Worm (Caenorhabditis elegans) whole organism, L1 larva: ENCODE data around the gene K08F9.3.

ENCODE experiments used
- ceh-63 ChIP-seq: fragments of 200-800 bp; sonication (Bioruptor generic); optimal IDR thresholded peaks from 2 replicates; lab custom pipeline; 2018; ENCODE audit warnings: mild to moderate bottlenecking, missing genetic modification characterization, missing compliant biosample characterization
- elt-3 ChIP-seq, 6 experiments: fragments of 150-350 bp in 1 of 6; sonication (generic microtip); optimal IDR thresholded peaks; 2 replicates each; lab custom pipeline; 2017 to 2018; ENCODE audit warnings: missing biosample characterization in 6 of 6, missing genetic modification characterization in 6 of 6, inconsistent platforms in 1 of 6
- fos-1 ChIP-seq: fragments of 150-350 bp; optimal IDR thresholded peaks from 2 replicates; lab custom pipeline; 2014; ENCODE audit warnings: missing biosample characterization, missing genetic modification characterization
- lin-39 ChIP-seq: fragments of 150-350 bp; optimal IDR thresholded peaks from 2 replicates; lab custom pipeline; 2014; ENCODE audit warnings: missing biosample characterization, missing genetic modification reagents, missing genetic modification characterization
- mdl-1 ChIP-seq, 2 experiments: fragments of 150-350 bp; optimal IDR thresholded peaks; 2 replicates each; lab custom pipeline; 2014 to 2017; ENCODE audit warnings: missing biosample characterization in 2 of 2, missing genetic modification characterization in 2 of 2, inconsistent platforms in 1 of 2
- nhr-47 ChIP-seq: sonication (generic microtip); optimal IDR thresholded peaks from 2 replicates; lab custom pipeline; 2016; ENCODE audit warnings: mild to moderate bottlenecking, missing genetic modification characterization, moderate library complexity, missing compliant biosample characterization
- nhr-71 ChIP-seq: sonication (generic microtip); optimal IDR thresholded peaks from 2 replicates; lab custom pipeline; 2016; ENCODE audit warnings: mild to moderate bottlenecking, missing genetic modification characterization, moderate library complexity, missing compliant biosample characterization
- snpc-4 ChIP-seq: fragments of 150-350 bp; optimal IDR thresholded peaks from 2 replicates; lab custom pipeline; 2014; ENCODE audit warnings: missing biosample characterization, missing genetic modification characterization
- sptf-1 ChIP-seq: fragments of 150-350 bp; optimal IDR thresholded peaks from 2 replicates; lab custom pipeline; 2014; ENCODE audit warnings: missing biosample characterization, missing genetic modification characterization

DNA sequence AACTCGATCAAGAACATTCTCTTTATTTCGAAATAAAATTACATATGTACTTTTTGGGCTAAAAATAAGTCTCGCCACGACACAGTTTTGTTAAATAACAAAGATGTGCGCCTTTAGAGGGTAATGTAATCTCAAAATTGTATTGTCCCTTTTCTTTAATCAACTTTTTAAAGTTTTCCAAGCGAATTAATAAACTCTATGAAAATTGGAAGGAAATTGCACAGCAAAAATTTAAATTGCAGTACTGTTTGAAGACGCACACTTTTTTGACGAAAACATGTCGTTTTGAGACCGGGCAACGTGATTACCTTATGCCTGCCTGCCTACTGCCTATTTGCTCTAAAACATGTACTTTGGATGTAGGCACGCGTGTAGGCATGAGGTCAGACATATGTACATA, 51.6 kb downstream of the K08F9.3 start:
- TF ChIP-seq fos-1 (tag; lab: Kevin White, UChicago) (no peak), sptf-1 (tag; lab: Kevin White, UChicago) (no peak), lin-39 (tag; lab: Kevin White, UChicago) (no peak), mdl-1 (tag; optimal IDR thresholded peaks at IDR 0.05; lab: Kevin White, UChicago) (no peak), nhr-47 (tag; lab: Kevin White, UChicago) (no peak), elt-3 (tag; optimal IDR thresholded peaks at IDR 0.05; lab: Kevin White, UChicago) (no peak), snpc-4 (no peak), nhr-71 (no peak), ceh-63 (no peak)
